Comparison of ENCODE assay signal across 4 fruit fly cellular contexts in the genomic region with DNA sequence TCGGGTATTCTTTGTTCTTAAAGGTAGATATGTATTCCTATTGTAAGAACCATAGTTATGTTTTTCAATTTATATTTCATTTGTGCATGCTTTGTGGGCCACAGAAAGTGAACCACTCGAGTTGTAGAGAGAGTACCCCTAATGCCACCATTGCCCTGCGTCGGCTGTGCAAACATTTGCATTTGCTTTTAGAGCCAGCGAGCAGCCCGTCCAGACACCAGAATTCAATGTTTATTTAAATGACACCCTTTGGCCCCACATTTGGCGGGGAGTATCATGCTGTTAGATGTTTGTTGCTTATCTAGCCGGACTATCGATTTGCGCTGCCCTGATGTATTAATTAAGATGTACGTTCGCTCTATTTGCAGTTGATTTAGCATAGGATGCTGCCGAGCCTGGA.
TF ChIP-seq lines count a peak whose summit lies in the region.

No protein-coding gene starts in this region.

- TF ChIP-seq CTCF in whole organism, embryonic (GFP tag; optimal IDR thresholded peaks at IDR 0.05; lab: Kevin White, UChicago): no peak

TF ChIP-seq in whole organism, adult, 20 proteins besides CTCF, POLR2A, EP300 and RAD21:
- TF ChIP-seq Mnt (GFP tag; optimal IDR thresholded peaks at IDR 0.05; lab: Kevin White, UChicago) (no peak), CG7045 (GFP tag; optimal IDR thresholded peaks at IDR 0.05; lab: Kevin White, UChicago) (peak; percentile 8), CG11617 (GFP tag; optimal IDR thresholded peaks at IDR 0.05; lab: Kevin White, UChicago) (no peak), Crg-1 (GFP tag; optimal IDR thresholded peaks at IDR 0.05; lab: Kevin White, UChicago) (no peak), pad (GFP tag; optimal IDR thresholded peaks at IDR 0.05; lab: Kevin White, UChicago) (no peak), CG33017 (tag; optimal IDR thresholded peaks at IDR 0.05; lab: Kevin White, UChicago) (no peak), kay (GFP tag; lab: Kevin White, UChicago; ENCODE audit: borderline replicate concordance) (peak; percentile 23), Hr96 (GFP tag; optimal IDR thresholded peaks at IDR 0.05; lab: Kevin White, UChicago) (no peak), tj (GFP tag; optimal IDR thresholded peaks at IDR 0.05; lab: Kevin White, UChicago) (no peak), cnc (optimal IDR thresholded peaks at IDR 0.05; lab: Kevin White, UChicago) (no peak), cic (GFP tag; optimal IDR thresholded peaks at IDR 0.05; lab: Kevin White, UChicago) (no peak), toe (GFP tag; optimal IDR thresholded peaks at IDR 0.05; lab: Kevin White, UChicago) (no peak), CG1620 (GFP tag; optimal IDR thresholded peaks at IDR 0.05; lab: Kevin White, UChicago) (no peak), CG5204 (GFP tag; optimal IDR thresholded peaks at IDR 0.05; lab: Kevin White, UChicago) (no peak), ovo (GFP tag; optimal IDR thresholded peaks at IDR 0.05; lab: Kevin White, UChicago) (no peak), Clk (GFP tag; optimal IDR thresholded peaks at IDR 0.05; lab: Kevin White, UChicago) (no peak), CG12768 (GFP tag; optimal IDR thresholded peaks at IDR 0.05; lab: Kevin White, UChicago) (peak; percentile 68), CG7101 (tag; optimal IDR thresholded peaks at IDR 0.05; lab: Kevin White, UChicago) (peak; percentile 11), CG14711 (tag; optimal IDR thresholded peaks at IDR 0.05; lab: Kevin White, UChicago) (no peak), bab1 (GFP tag; optimal IDR thresholded peaks at IDR 0.05; lab: Kevin White, UChicago) (no peak)

TF ChIP-seq in whole organism, embryonic, 481 proteins besides CTCF, POLR2A, EP300 and RAD21 (continues in another document):
- TF ChIP-seq CG18599 (GFP tag; optimal IDR thresholded peaks at IDR 0.05; lab: Kevin White, UChicago): peak; percentile 11
- peak in 1 of 2 experiments; percentile 8 for TF ChIP-seq bsh (GFP tag; optimal IDR thresholded peaks at IDR 0.05; lab: Kevin White, UChicago)
- no peak for TF ChIP-seq TFAM (GFP tag; optimal IDR thresholded peaks at IDR 0.05; lab: Kevin White, UChicago)
- TF ChIP-seq CG12659 (GFP tag; optimal IDR thresholded peaks at IDR 0.05; lab: Kevin White, UChicago): peak; percentile 24
- TF ChIP-seq Xrp1 (GFP tag; IDR thresholded peaks at IDR 0.05; lab: Robert Waterston, UW): peak; percentile 57
- TF ChIP-seq CG33213 (GFP tag; optimal IDR thresholded peaks at IDR 0.05; lab: Kevin White, UChicago): no peak
- TF ChIP-seq CG3281 (GFP tag; optimal IDR thresholded peaks at IDR 0.05; lab: Kevin White, UChicago): peak; percentile 14
- peak; percentile 21; the same call in 1 of the 3 replicates for TF ChIP-seq sr (GFP tag; IDR thresholded peaks at IDR 0.05; lab: Robert Waterston, UW)
- no peak for TF ChIP-seq Gug (GFP tag; IDR thresholded peaks at IDR 0.05; lab: Robert Waterston, UW)
- no peak for TF ChIP-seq CG9876 (GFP tag; optimal IDR thresholded peaks at IDR 0.05; lab: Kevin White, UChicago)
- TF ChIP-seq CG33557 (GFP tag; optimal IDR thresholded peaks at IDR 0.05; lab: Kevin White, UChicago): peak; percentile 21
- no peak for TF ChIP-seq Atf3 (GFP tag; optimal IDR thresholded peaks at IDR 0.05; lab: Kevin White, UChicago)
- peak; percentile 55 for TF ChIP-seq odd (GFP tag; optimal IDR thresholded peaks at IDR 0.05; lab: Kevin White, UChicago)
- TF ChIP-seq onecut (GFP tag; IDR thresholded peaks at IDR 0.05; lab: Robert Waterston, UW): peak; percentile 42; the same call in 1 of the 2 replicates
- peak; percentile 20; the same call in 1 of the 2 replicates for TF ChIP-seq CG17328 (GFP tag; IDR thresholded peaks at IDR 0.05; lab: Robert Waterston, UW)
- TF ChIP-seq HLH3B (GFP tag; IDR thresholded peaks at IDR 0.05; lab: Robert Waterston, UW): peak; percentile 18; the same call in 1 of the 2 replicates
- no peak for TF ChIP-seq Sry-β (GFP tag; optimal IDR thresholded peaks at IDR 0.05; lab: Kevin White, UChicago)
- TF ChIP-seq exex (tag; optimal IDR thresholded peaks at IDR 0.05; lab: Kevin White, UChicago): no peak
- TF ChIP-seq CG1024 (GFP tag; IDR thresholded peaks at IDR 0.05; lab: Robert Waterston, UW): peak; percentile 67; the same call in 1 of the 2 replicates
- TF ChIP-seq CG8290 (GFP tag; optimal IDR thresholded peaks at IDR 0.05; lab: Kevin White, UChicago): no peak
- TF ChIP-seq CG8290 (tag; optimal IDR thresholded peaks at IDR 0.05; lab: Kevin White, UChicago): peak in 1 of 2 experiments; percentile 62
- no peak for TF ChIP-seq CG4854 (GFP tag; optimal IDR thresholded peaks at IDR 0.05; lab: Kevin White, UChicago)

TF ChIP-seq in whole organism, prepupa, 60 proteins besides CTCF, POLR2A, EP300 and RAD21:
- peak; percentile 95 for TF ChIP-seq fkh (GFP tag; optimal IDR thresholded peaks at IDR 0.05; lab: Kevin White, UChicago)
- no peak for TF ChIP-seq Lpt (GFP tag; optimal IDR thresholded peaks at IDR 0.05; lab: Kevin White, UChicago)
- no peak for TF ChIP-seq CG6276 (GFP tag; optimal IDR thresholded peaks at IDR 0.05; lab: Kevin White, UChicago)
- TF ChIP-seq eg (GFP tag; IDR thresholded peaks at IDR 0.05; lab: Robert Waterston, UW): 0 out of 3 replicates have a peak, but pooled peaks have one; percentile 27

TF ChIP-seq in whole organism, wandering third instar larva, 38 proteins besides CTCF, POLR2A, EP300 and RAD21:
- peak; percentile 52 for TF ChIP-seq Hr83 (GFP tag; optimal IDR thresholded peaks at IDR 0.05; lab: Kevin White, UChicago; ENCODE audit: poor library complexity, severe bottlenecking)
- peak; percentile 34 for TF ChIP-seq rgr (GFP tag; optimal IDR thresholded peaks at IDR 0.05; lab: Kevin White, UChicago)
- no peak for TF ChIP-seq usp (GFP tag; optimal IDR thresholded peaks at IDR 0.05; lab: Kevin White, UChicago)
- peak; percentile 18 for TF ChIP-seq h (GFP tag; optimal IDR thresholded peaks at IDR 0.05; lab: Kevin White, UChicago)
